Fruit fly (Drosophila melanogaster) whole organism, embryonic: Measurements from ENCODE around the gene mask.

Source experiments
- Ada2b ChIP-seq: fragments of 200-800 bp; sonication (Bioruptor generic); IDR thresholded peaks from 2 replicates; pipeline ENCODE4 v1.3.6; 2022; ENCODE audit warnings: missing biosample characterization, missing genetic modification characterization
- Blimp-1 ChIP-seq: fragments of 200-800 bp; sonication (Bioruptor generic); optimal IDR thresholded peaks from 3 replicates; lab custom pipeline; 2018; ENCODE audit warnings: missing biosample characterization, missing genetic modification characterization, mild to moderate bottlenecking, moderate library complexity, missing genetic modification reagents
- CG10979 ChIP-seq: fragments of 200-800 bp; sonication (Bioruptor generic); optimal IDR thresholded peaks from 2 replicates; lab custom pipeline; 2018; ENCODE audit warnings: missing biosample characterization, mild to moderate bottlenecking, missing genetic modification characterization, moderate library complexity
- CG11247 ChIP-seq: fragments of 200-800 bp; sonication (Bioruptor generic); IDR thresholded peaks from 2 replicates; pipeline ENCODE4 v1.3.6; 2022; ENCODE audit warnings: missing biosample characterization, missing genetic modification characterization
- CG12104 ChIP-seq: fragments of 200-800 bp; sonication (Bioruptor generic); optimal IDR thresholded peaks from 3 replicates; lab custom pipeline; 2016; ENCODE audit warnings: missing biosample characterization, missing genetic modification characterization
- CG12744 ChIP-seq: fragments of 200-800 bp; sonication (Bioruptor generic); optimal IDR thresholded peaks from 2 replicates; lab custom pipeline; 2016; ENCODE audit warnings: missing biosample characterization, missing genetic modification characterization
- CG14667 ChIP-seq: fragments of 200-800 bp; sonication (Bioruptor generic); IDR thresholded peaks from 2 replicates; pipeline ENCODE4 v1.3.6; 2022; ENCODE audit warnings: missing biosample characterization, missing genetic modification characterization
- CG15514 ChIP-seq: fragments of 200-800 bp; sonication (Bioruptor generic); optimal IDR thresholded peaks from 3 replicates; lab custom pipeline; 2017; ENCODE audit warnings: missing biosample characterization, missing genetic modification characterization, mild to moderate bottlenecking, moderate library complexity, missing genetic modification reagents
- CG17802 ChIP-seq: fragments of 200-800 bp; sonication (Bioruptor generic); optimal IDR thresholded peaks from 2 replicates; lab custom pipeline; 2018; ENCODE audit warnings: missing biosample characterization, mild to moderate bottlenecking, missing genetic modification characterization, moderate library complexity
- CG1792 ChIP-seq: fragments of 200-800 bp; sonication (Bioruptor generic); optimal IDR thresholded peaks from 2 replicates; lab custom pipeline; 2016; ENCODE audit warnings: missing biosample characterization, missing genetic modification characterization
- CG18619 ChIP-seq: fragments of 200-800 bp; sonication (Bioruptor generic); optimal IDR thresholded peaks from 3 replicates; lab custom pipeline; 2017; ENCODE audit warnings: missing biosample characterization, mild to moderate bottlenecking, missing genetic modification characterization
- CG18764 ChIP-seq: fragments of 200-800 bp; sonication (Bioruptor generic); optimal IDR thresholded peaks from 3 replicates; lab custom pipeline; 2016; ENCODE audit warnings: missing biosample characterization, missing genetic modification characterization
- CG34376 ChIP-seq: fragments of 200-800 bp; sonication (Bioruptor generic); optimal IDR thresholded peaks from 2 replicates; lab custom pipeline; 2018; ENCODE audit warnings: missing biosample characterization, mild to moderate bottlenecking, missing genetic modification characterization
- CG3847 ChIP-seq: fragments of 200-800 bp; sonication (Bioruptor generic); IDR thresholded peaks from 2 replicates; pipeline ENCODE4 v1.3.6; 2022; ENCODE audit warnings: missing biosample characterization, missing genetic modification characterization
- CG5953 ChIP-seq: fragments of 200-800 bp; sonication (Bioruptor generic); IDR thresholded peaks from 2 replicates; pipeline ENCODE4 v1.3.6; 2022; ENCODE audit warnings: missing biosample characterization, missing genetic modification characterization
- CG7963 ChIP-seq: fragments of 200-800 bp; sonication (Bioruptor generic); IDR thresholded peaks from 3 replicates; pipeline ENCODE4 v1.3.6; 2022; ENCODE audit warnings: missing biosample characterization, missing genetic modification characterization; ENCODE audit not compliant: partially characterized antibody
- CG7987 ChIP-seq: fragments of 200-800 bp; sonication (Bioruptor generic); optimal IDR thresholded peaks from 2 replicates; lab custom pipeline; 2018; ENCODE audit warnings: missing biosample characterization, mild to moderate bottlenecking, missing genetic modification characterization, moderate library complexity
- CG8388 ChIP-seq: fragments of 200-800 bp; sonication (Bioruptor generic); optimal IDR thresholded peaks from 2 replicates; lab custom pipeline; 2019; ENCODE audit warnings: missing biosample characterization, mild to moderate bottlenecking, missing genetic modification characterization, moderate library complexity
- CG8765 ChIP-seq: fragments of 200-800 bp; sonication (Bioruptor generic); IDR thresholded peaks from 2 replicates; pipeline ENCODE4 v1.3.6; 2022; ENCODE audit warnings: missing biosample characterization, missing genetic modification characterization
- D ChIP-seq, 2 experiments: fragments of 200-800 bp in 1 of 2; fragments of >200 bp in 1 of 2; sonication (Bioruptor generic) in 1 of 2; optimal IDR thresholded peaks; 2 replicates in 1 of 2; 3 replicates in 1 of 2; lab custom pipeline; 2017; ENCODE audit warnings: mild to moderate bottlenecking in 1 of 2, missing biosample characterization in 1 of 2, missing genetic modification characterization in 1 of 2, missing genetic modification reagents in 1 of 2
- Deaf1 ChIP-seq: fragments of 200-800 bp; optimal IDR thresholded peaks from 3 replicates; lab custom pipeline; 2019; ENCODE audit warnings: missing biosample characterization, mild to moderate bottlenecking, missing genetic modification characterization, moderate library complexity
- Dip3 ChIP-seq: fragments of 200-800 bp; sonication (Bioruptor generic); optimal IDR thresholded peaks from 3 replicates; lab custom pipeline; 2016; ENCODE audit warnings: missing biosample characterization, missing genetic modification characterization
- Elba2 ChIP-seq: fragments of 200-800 bp; sonication (Bioruptor generic); optimal IDR thresholded peaks from 3 replicates; lab custom pipeline; 2016; ENCODE audit warnings: missing biosample characterization, missing genetic modification characterization
- Ets65A ChIP-seq: fragments of 200-800 bp; sonication (Bioruptor generic); peaks from one replicate; lab custom pipeline; 2016; ENCODE audit warnings: missing biosample characterization, missing genetic modification characterization
- GATAe ChIP-seq: fragments of 200-800 bp; sonication (Bioruptor generic); conservative IDR thresholded peaks from 2 replicates; pipeline ENCODE4 v1.3.6; 2022; ENCODE audit warnings: missing biosample characterization, missing genetic modification characterization
- Hr3 ChIP-seq: fragments of 200-800 bp; sonication (Bioruptor generic); optimal IDR thresholded peaks from 3 replicates; lab custom pipeline; 2016; ENCODE audit warnings: missing biosample characterization, missing genetic modification characterization
- Max ChIP-seq: fragments of 200-800 bp; sonication (Bioruptor generic); optimal IDR thresholded peaks from 2 replicates; lab custom pipeline; 2016; ENCODE audit warnings: missing biosample characterization, mild to moderate bottlenecking, missing genetic modification characterization
- Mes4 ChIP-seq: fragments of 200-800 bp; sonication (Bioruptor generic); optimal IDR thresholded peaks from 2 replicates; lab custom pipeline; 2016; ENCODE audit warnings: missing biosample characterization, missing genetic modification characterization
- NFAT ChIP-seq: fragments of 200-800 bp; sonication (Bioruptor generic); IDR thresholded peaks from 2 replicates; pipeline ENCODE4 v1.3.6; 2022; ENCODE audit warnings: missing biosample characterization, missing genetic modification characterization
- Oaz ChIP-seq: fragments of 200-800 bp; sonication (Bioruptor generic); IDR thresholded peaks from 2 replicates; pipeline ENCODE4 v1.3.6; 2022; ENCODE audit warnings: missing biosample characterization, missing genetic modification characterization
- Ssrp ChIP-seq: fragments of 200-800 bp; sonication (Bioruptor generic); optimal IDR thresholded peaks from 2 replicates; lab custom pipeline; 2018; ENCODE audit warnings: missing biosample characterization, mild to moderate bottlenecking, missing genetic modification characterization, moderate library complexity
- Usf ChIP-seq: fragments of 200-800 bp; sonication (Bioruptor generic); optimal IDR thresholded peaks from 2 replicates; lab custom pipeline; 2017; ENCODE audit warnings: missing genotype, missing biosample characterization, missing genetic modification characterization
- ac ChIP-seq: fragments of 200-800 bp; sonication (Bioruptor generic); optimal IDR thresholded peaks from 3 replicates; lab custom pipeline; 2017; ENCODE audit warnings: missing biosample characterization, mild to moderate bottlenecking, missing genetic modification characterization
- al ChIP-seq: fragments of 200-800 bp; sonication (Bioruptor generic); IDR thresholded peaks from 2 replicates; pipeline ENCODE4 v1.3.6; 2022; ENCODE audit warnings: missing biosample characterization, missing genetic modification characterization
- ash1 ChIP-seq: fragments of 200-800 bp; sonication (Bioruptor generic); optimal IDR thresholded peaks from 2 replicates; lab custom pipeline; 2018; ENCODE audit warnings: missing biosample characterization, mild to moderate bottlenecking, missing genetic modification characterization
- dysf ChIP-seq: fragments of 200-800 bp; sonication (Bioruptor generic); IDR thresholded peaks from 3 replicates; pipeline ENCODE4 v1.3.6; 2022; ENCODE audit warnings: missing biosample characterization, missing genetic modification characterization
- hbn ChIP-seq: fragments of 200-800 bp; sonication (Bioruptor generic); IDR thresholded peaks from 2 replicates; pipeline ENCODE4 v1.3.6; 2022; ENCODE audit warnings: missing biosample characterization, missing genetic modification characterization; ENCODE audit not compliant: partially characterized antibody
- kah ChIP-seq: fragments of 200-800 bp; sonication (Bioruptor generic); optimal IDR thresholded peaks from 2 replicates; lab custom pipeline; 2018; ENCODE audit warnings: missing biosample characterization, mild to moderate bottlenecking, missing genetic modification characterization
- lola ChIP-seq, 3 experiments: fragments of >200 bp in 2 of 3; fragments of 200-800 bp in 1 of 3; sonication (Bioruptor generic) in 1 of 3; optimal IDR thresholded peaks; 2 replicates each; lab custom pipeline; 2017 to 2019; ENCODE audit warnings: missing biosample characterization in 3 of 3, missing genetic modification characterization in 3 of 3, mild to moderate bottlenecking in 1 of 3, moderate library complexity in 1 of 3
- luna ChIP-seq: fragments of 200-800 bp; sonication (Bioruptor generic); optimal IDR thresholded peaks from 2 replicates; lab custom pipeline; 2016; ENCODE audit warnings: missing biosample characterization, missing genetic modification characterization
- nau ChIP-seq: fragments of 200-800 bp; sonication (Bioruptor generic); optimal IDR thresholded peaks from 3 replicates; lab custom pipeline; 2017; ENCODE audit warnings: missing biosample characterization, mild to moderate bottlenecking, missing genetic modification characterization, missing genetic modification reagents
- nom ChIP-seq: fragments of 200-800 bp; sonication (Bioruptor generic); optimal IDR thresholded peaks from 2 replicates; lab custom pipeline; 2017; ENCODE audit warnings: missing biosample characterization, missing genetic modification characterization, mild to moderate bottlenecking, moderate library complexity, missing genetic modification reagents
- sens ChIP-seq: fragments of 200-800 bp; sonication (Bioruptor generic); peaks from one replicate; lab custom pipeline; 2016; ENCODE audit warnings: missing biosample characterization, missing genetic modification characterization
- sug ChIP-seq: fragments of 200-800 bp; optimal IDR thresholded peaks from 2 replicates; lab custom pipeline; 2019; ENCODE audit warnings: missing biosample characterization, mild to moderate bottlenecking, missing genetic modification characterization, moderate library complexity
- twi ChIP-seq: fragments of 200-800 bp; optimal IDR thresholded peaks from 2 replicates; lab custom pipeline; 2019; ENCODE audit warnings: missing biosample characterization, mild to moderate bottlenecking, missing genetic modification characterization, moderate library complexity
- unpg ChIP-seq: fragments of 200-800 bp; sonication (Bioruptor generic); optimal IDR thresholded peaks from 3 replicates; lab custom pipeline; 2018; ENCODE audit warnings: missing biosample characterization, mild to moderate bottlenecking, missing genetic modification characterization, moderate library complexity

mask gene

dm6 chr3R:24284164-24284563 lies 53.8 kb downstream of the mask start:
- no peak for TF ChIP-seq Usf
- TF ChIP-seq kah (GFP tag; lab: Kevin White, UChicago), result no peak
- no peak for TF ChIP-seq CG14667 (GFP tag; lab: Robert Waterston, UW)
- peak; percentile 55 for TF ChIP-seq twi (tag; lab: Kevin White, UChicago)
- no peak for TF ChIP-seq Oaz (GFP tag; lab: Robert Waterston, UW)
- TF ChIP-seq Blimp-1 (GFP tag; lab: Kevin White, UChicago), result peak; percentile 71
- TF ChIP-seq Ssrp (tag; lab: Kevin White, UChicago), result no peak
- TF ChIP-seq CG3847 (GFP tag; lab: Robert Waterston, UW), result no peak
- TF ChIP-seq sens (GFP tag; lab: Kevin White, UChicago), result peak; percentile 75
- no peak for TF ChIP-seq unpg (GFP tag; lab: Kevin White, UChicago)
- peak; percentile 11 for TF ChIP-seq Ets65A (GFP tag; lab: Kevin White, UChicago)
- no peak for TF ChIP-seq CG8388
- TF ChIP-seq CG18764 (GFP tag; lab: Kevin White, UChicago), result no peak
- TF ChIP-seq ash1 (GFP tag; lab: Kevin White, UChicago), result no peak
- no peak for TF ChIP-seq CG5953 (GFP tag; lab: Robert Waterston, UW)
- no peak for TF ChIP-seq NFAT (GFP tag; lab: Robert Waterston, UW)
- no peak for TF ChIP-seq CG17802 (tag; lab: Kevin White, UChicago)
- no peak for TF ChIP-seq CG1792 (GFP tag; lab: Kevin White, UChicago)
- no peak for TF ChIP-seq CG12744 (GFP tag; lab: Kevin White, UChicago)
- no peak for TF ChIP-seq GATAe (GFP tag; lab: Robert Waterston, UW)
- TF ChIP-seq CG7963, result no peak
- no peak for TF ChIP-seq Max (GFP tag; lab: Kevin White, UChicago)
- no peak for TF ChIP-seq ac (GFP tag; lab: Kevin White, UChicago)
- TF ChIP-seq CG10979 (tag; lab: Kevin White, UChicago), result no peak
- no peak for TF ChIP-seq luna (GFP tag; lab: Kevin White, UChicago)
- TF ChIP-seq D (optimal IDR thresholded peaks at IDR 0.05; lab: Kevin White, UChicago), result no peak
- no peak for TF ChIP-seq D (GFP tag; optimal IDR thresholded peaks at IDR 0.05; lab: Kevin White, UChicago)
- TF ChIP-seq Ada2b, result no peak
- TF ChIP-seq lola (GFP tag; optimal IDR thresholded peaks at IDR 0.05; lab: Kevin White, UChicago), result no peak

DNA sequence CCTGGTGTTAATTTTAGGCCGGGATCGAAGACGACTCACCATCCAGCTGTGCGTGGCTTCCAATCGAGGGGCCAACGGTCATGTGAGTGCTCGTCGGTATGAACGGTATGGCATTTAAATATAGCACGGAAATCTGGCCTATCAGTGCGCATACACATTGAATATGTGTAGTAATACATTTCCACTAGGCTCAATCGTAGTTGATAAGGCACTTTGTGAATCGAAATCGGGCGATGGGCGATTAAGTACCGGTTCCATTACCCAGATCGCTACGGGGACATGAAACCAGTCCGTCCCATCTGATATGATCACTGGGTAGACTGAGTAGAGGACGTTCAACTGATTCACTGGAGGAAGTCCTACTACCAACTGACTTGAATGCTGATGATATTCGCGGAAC lies 55.1 kb downstream of the mask start:
- TF ChIP-seq CG15514 (GFP tag; lab: Kevin White, UChicago) (peak; percentile 35), sug (peak; percentile 53), CG8765 (GFP tag; lab: Robert Waterston, UW) (no peak), nom (GFP tag; lab: Kevin White, UChicago) (peak; percentile 23)

dm6 chr3R:24287157-24287556 lies 56.8 kb downstream of the mask start:
- TF ChIP-seq CG18619 (GFP tag; lab: Kevin White, UChicago), result no peak
- TF ChIP-seq Ets65A (GFP tag; lab: Kevin White, UChicago), result peak; percentile 68
- TF ChIP-seq nom (GFP tag; lab: Kevin White, UChicago), result peak; percentile 38

dm6 chr3R:24289768-24290349 lies 59.5 kb downstream of the mask start, which contains the start of the genes CG34290 and Uck:
Gene CG34290 (minus strand): TSS chr3R:24289818.
Gene Uck (plus strand): TSS chr3R:24290172.
- TF ChIP-seq CG18619 (GFP tag; lab: Kevin White, UChicago), result peak; percentile 84
- peak; percentile 79 for TF ChIP-seq CG11247 (GFP tag; lab: Robert Waterston, UW)
- no peak for TF ChIP-seq Elba2 (GFP tag; lab: Kevin White, UChicago)
- peak; percentile 77 for TF ChIP-seq Mes4 (GFP tag; lab: Kevin White, UChicago)
- TF ChIP-seq Dip3, result peak; percentile 46
- TF ChIP-seq CG34376 (GFP tag; lab: Kevin White, UChicago), result peak; percentile 90
- peak; percentile 81 for TF ChIP-seq CG12104
- TF ChIP-seq hbn (GFP tag; lab: Robert Waterston, UW), result peak; percentile 85
- peak; percentile 35 for TF ChIP-seq Deaf1 (tag; lab: Kevin White, UChicago)
- peak; percentile 75; the same call in 2 of the 3 replicates for TF ChIP-seq dysf
- TF ChIP-seq CG7987 (GFP tag; lab: Kevin White, UChicago), result peak; percentile 96
- peak; percentile 35 for TF ChIP-seq Hr3 (GFP tag; lab: Kevin White, UChicago)
- peak; percentile 86 for TF ChIP-seq nau (GFP tag; lab: Kevin White, UChicago)
- TF ChIP-seq al (GFP tag; lab: Robert Waterston, UW), result peak; percentile 39; the same call in 1 of the 2 replicates
